Worm (Caenorhabditis elegans) whole organism, late embryonic: ENCODE data around the gene F31D5.1.

Experiments used
- F13H6.1 ChIP-seq: sonication (generic microtip); optimal IDR thresholded peaks from 2 replicates; lab custom pipeline; 2016; ENCODE audit warnings: missing genetic modification characterization, missing compliant biosample characterization
- K02D7.2 ChIP-seq: sonication (generic microtip); optimal IDR thresholded peaks from 2 replicates; lab custom pipeline; 2017; ENCODE audit warnings: mild to moderate bottlenecking, missing genetic modification characterization, missing compliant biosample characterization
- ahr-1 ChIP-seq: sonication (generic microtip); optimal IDR thresholded peaks from 2 replicates; lab custom pipeline; 2016; ENCODE audit warnings: missing genetic modification characterization, missing compliant biosample characterization
- ceh-14 ChIP-seq: sonication (generic microtip); optimal IDR thresholded peaks from 2 replicates; lab custom pipeline; 2016; ENCODE audit warnings: missing genotype, missing genetic modification characterization, missing compliant biosample characterization
- ceh-18 ChIP-seq: sonication (generic microtip); optimal IDR thresholded peaks from 2 replicates; lab custom pipeline; 2016; ENCODE audit warnings: missing genetic modification characterization, missing compliant biosample characterization
- ceh-2 ChIP-seq: sonication (generic microtip); optimal IDR thresholded peaks from 2 replicates; lab custom pipeline; 2016; ENCODE audit warnings: missing genotype, missing genetic modification characterization, missing compliant biosample characterization
- ceh-30 ChIP-seq: fragments of 150-350 bp; optimal IDR thresholded peaks from 2 replicates; lab custom pipeline; 2014; ENCODE audit warnings: missing biosample characterization, missing genetic modification characterization
- ceh-45 ChIP-seq: fragments of 200-800 bp; sonication (Bioruptor generic); IDR thresholded peaks from 2 replicates; pipeline ENCODE4 v1.3.6; 2022; ENCODE audit warnings: missing genetic modification reagents, missing genetic modification characterization, missing compliant biosample characterization
- ceh-48 ChIP-seq: sonication (generic microtip); optimal IDR thresholded peaks from 2 replicates; lab custom pipeline; 2016; ENCODE audit warnings: missing genetic modification characterization, inconsistent platforms, missing compliant biosample characterization
- dmd-4 ChIP-seq: sonication (generic microtip); optimal IDR thresholded peaks from 2 replicates; lab custom pipeline; 2016; ENCODE audit warnings: borderline replicate concordance, missing genetic modification characterization, missing compliant biosample characterization
- dve-1 ChIP-seq: sonication (generic microtip); optimal IDR thresholded peaks from 2 replicates; lab custom pipeline; 2017; ENCODE audit warnings: antibody characterized with exemption, mild to moderate bottlenecking, missing genetic modification characterization, missing compliant biosample characterization
- elt-4 ChIP-seq: sonication (generic microtip); optimal IDR thresholded peaks from 2 replicates; lab custom pipeline; 2016; ENCODE audit warnings: missing genetic modification characterization, missing compliant biosample characterization
- eyg-1 ChIP-seq: sonication (generic microtip); optimal IDR thresholded peaks from 2 replicates; lab custom pipeline; 2016; ENCODE audit warnings: missing genotype, missing genetic modification characterization, missing compliant biosample characterization
- fkh-10 ChIP-seq: fragments of 150-350 bp; optimal IDR thresholded peaks from 2 replicates; lab custom pipeline; 2014; ENCODE audit warnings: missing biosample characterization, missing genetic modification reagents, missing genetic modification characterization
- gmeb-2 ChIP-seq: sonication (generic microtip); optimal IDR thresholded peaks from 2 replicates; lab custom pipeline; 2016; ENCODE audit warnings: missing genetic modification characterization, inconsistent platforms, missing compliant biosample characterization
- hlh-6 ChIP-seq: sonication (generic microtip); optimal IDR thresholded peaks from 2 replicates; lab custom pipeline; 2016; ENCODE audit warnings: missing genotype, missing genetic modification characterization, missing compliant biosample characterization
- hlh-8 ChIP-seq: sonication (generic microtip); optimal IDR thresholded peaks from 2 replicates; lab custom pipeline; 2016; ENCODE audit warnings: missing genotype, missing genetic modification characterization, missing compliant biosample characterization
- lim-6 ChIP-seq: sonication (generic microtip); optimal IDR thresholded peaks from 2 replicates; lab custom pipeline; 2016; ENCODE audit warnings: missing genetic modification characterization, missing compliant biosample characterization
- lin-11 ChIP-seq: fragments of 200-800 bp; sonication (Bioruptor generic); optimal IDR thresholded peaks from 2 replicates; lab custom pipeline; 2018; ENCODE audit warnings: mild to moderate bottlenecking, missing genetic modification characterization, missing compliant biosample characterization
- madf-2 ChIP-seq: sonication (generic microtip); optimal IDR thresholded peaks from 2 replicates; lab custom pipeline; 2017; ENCODE audit warnings: missing genetic modification characterization, missing compliant biosample characterization
- mec-3 ChIP-seq: sonication (generic microtip); optimal IDR thresholded peaks from 2 replicates; lab custom pipeline; 2016; ENCODE audit warnings: borderline replicate concordance, missing genetic modification characterization, missing compliant biosample characterization
- nhr-11 ChIP-seq: fragments of 150-350 bp; optimal IDR thresholded peaks from 2 replicates; lab custom pipeline; 2014; ENCODE audit warnings: missing biosample characterization, missing genetic modification characterization
- nhr-232 ChIP-seq: sonication (generic microtip); optimal IDR thresholded peaks from 2 replicates; lab custom pipeline; 2016; ENCODE audit warnings: missing genetic modification characterization, missing compliant biosample characterization
- pat-9 ChIP-seq: fragments of 200-800 bp; sonication (Bioruptor generic); optimal IDR thresholded peaks from 2 replicates; lab custom pipeline; 2018; ENCODE audit warnings: mild to moderate bottlenecking, missing genetic modification characterization, moderate library complexity, missing compliant biosample characterization
- pax-1 ChIP-seq: fragments of 150-350 bp; optimal IDR thresholded peaks from 2 replicates; lab custom pipeline; 2014; ENCODE audit warnings: missing biosample characterization, missing genetic modification characterization
- pha-2 ChIP-seq: sonication (generic microtip); optimal IDR thresholded peaks from 2 replicates; lab custom pipeline; 2017; ENCODE audit warnings: mild to moderate bottlenecking, missing genetic modification characterization, missing compliant biosample characterization
- pqm-1 ChIP-seq: sonication (generic microtip); optimal IDR thresholded peaks from 2 replicates; lab custom pipeline; 2016; ENCODE audit warnings: missing genetic modification characterization, missing compliant biosample characterization
- pros-1 ChIP-seq: fragments of 150-350 bp; optimal IDR thresholded peaks from 2 replicates; lab custom pipeline; 2014; ENCODE audit warnings: missing biosample characterization, missing genetic modification reagents, missing genetic modification characterization
- ref-2 ChIP-seq: sonication (generic microtip); optimal IDR thresholded peaks from 2 replicates; lab custom pipeline; 2016; ENCODE audit warnings: missing genetic modification characterization, missing compliant biosample characterization
- rnt-1 ChIP-seq: sonication (generic microtip); optimal IDR thresholded peaks from 2 replicates; lab custom pipeline; 2016; ENCODE audit warnings: missing genetic modification characterization, missing compliant biosample characterization
- sdc-2 ChIP-seq: sonication (generic microtip); optimal IDR thresholded peaks from 2 replicates; lab custom pipeline; 2016; ENCODE audit warnings: missing genotype, missing genetic modification characterization, missing compliant biosample characterization
- sox-4 ChIP-seq: sonication (generic microtip); optimal IDR thresholded peaks from 2 replicates; lab custom pipeline; 2017; ENCODE audit warnings: mild to moderate bottlenecking, missing genetic modification characterization, inconsistent platforms, missing compliant biosample characterization
- tbx-2 ChIP-seq: sonication (generic microtip); optimal IDR thresholded peaks from 2 replicates; lab custom pipeline; 2016; ENCODE audit warnings: missing genetic modification characterization, missing compliant biosample characterization
- tbx-7 ChIP-seq: sonication (generic microtip); optimal IDR thresholded peaks from 2 replicates; lab custom pipeline; 2016; ENCODE audit warnings: missing genotype, missing genetic modification characterization, missing compliant biosample characterization
- ttx-3 ChIP-seq: sonication (generic microtip); optimal IDR thresholded peaks from 2 replicates; lab custom pipeline; 2016; ENCODE audit warnings: missing genetic modification reagents, missing genetic modification characterization, missing compliant biosample characterization
- unc-3 ChIP-seq, 2 experiments: fragments of 200-800 bp in 1 of 2; sonication (Bioruptor generic) in 1 of 2; sonication (generic microtip) in 1 of 2; conservative IDR thresholded peaks in 1 of 2; optimal IDR thresholded peaks in 1 of 2; 2 replicates each; pipeline versions ENCODE4 v1.3.6 to Lab custom; 2016 to 2022; ENCODE audit warnings: missing compliant biosample characterization in 2 of 2, missing genetic modification characterization in 2 of 2, missing genetic modification reagents in 1 of 2
- unc-42 ChIP-seq: sonication (generic microtip); optimal IDR thresholded peaks from 2 replicates; lab custom pipeline; 2016; ENCODE audit warnings: missing genotype, missing genetic modification characterization, missing compliant biosample characterization
- zip-5 ChIP-seq: sonication (generic microtip); optimal IDR thresholded peaks from 2 replicates; lab custom pipeline; 2016; ENCODE audit warnings: missing genetic modification characterization, missing compliant biosample characterization

The F31D5.1 gene

DNA sequence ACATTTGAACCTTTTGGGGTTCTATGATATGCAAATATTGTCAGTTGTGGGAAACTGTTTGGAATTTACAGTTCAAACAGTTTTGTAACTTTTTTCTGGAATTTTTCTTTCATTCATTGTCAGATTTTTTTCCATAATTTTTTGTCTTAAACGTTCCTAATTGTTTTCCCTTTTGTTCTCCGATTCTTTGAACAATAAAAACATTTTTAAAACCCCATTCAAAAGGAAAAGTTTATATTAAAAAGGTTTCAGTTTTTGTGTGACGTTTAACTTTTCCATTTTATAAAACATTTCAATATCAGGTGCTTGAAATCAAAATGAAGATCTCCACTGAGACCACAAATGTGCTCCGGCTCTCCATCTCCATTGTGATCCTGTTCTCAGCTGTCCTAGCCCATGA, at the start of gene F31D5.1:
F31D5.1 (plus strand) TSS at position 301 of the 400 bp plus-strand sequence.
- TF ChIP-seq F13H6.1 (tag; lab: Kevin White, UChicago): no peak
- TF ChIP-seq ahr-1: no peak
- TF ChIP-seq ceh-2 (tag; lab: Kevin White, UChicago): no peak
- TF ChIP-seq ceh-30: no peak
- no peak for TF ChIP-seq ceh-48 (tag; lab: Kevin White, UChicago)
- no peak for TF ChIP-seq hlh-8 (tag; lab: Kevin White, UChicago)
- TF ChIP-seq ttx-3 (tag; lab: Kevin White, UChicago): no peak
- TF ChIP-seq elt-4 (tag; lab: Kevin White, UChicago): no peak
- TF ChIP-seq sox-4 (tag; lab: Kevin White, UChicago): no peak
- no peak for TF ChIP-seq rnt-1 (tag; lab: Kevin White, UChicago)
- TF ChIP-seq nhr-232: no peak
- TF ChIP-seq gmeb-2: no peak
- no peak for TF ChIP-seq pros-1 (tag; lab: Kevin White, UChicago)
- TF ChIP-seq madf-2 (tag; lab: Kevin White, UChicago): no peak
- TF ChIP-seq eyg-1 (tag; lab: Kevin White, UChicago): no peak
- TF ChIP-seq tbx-7: no peak
- no peak for TF ChIP-seq sdc-2

ce11 chrII:4170508-4170907, 48.7 kb upstream of the F31D5.1 start, which contains the start of gene R03H10.5:
R03H10.5 (minus strand) TSS chrII:4170608.
- TF ChIP-seq dve-1 (no peak), elt-4 (tag; lab: Kevin White, UChicago) (no peak), nhr-11 (no peak), mec-3 (tag; lab: Kevin White, UChicago) (no peak), hlh-8 (tag; lab: Kevin White, UChicago) (no peak), unc-42 (tag; lab: Kevin White, UChicago) (no peak), unc-3 (GFP tag; conservative IDR thresholded peaks at IDR 0.05; lab: Robert Waterston, UW) (no peak), unc-3 (tag; optimal IDR thresholded peaks at IDR 0.05; lab: Kevin White, UChicago) (no peak), tbx-2 (tag; lab: Kevin White, UChicago) (no peak), ceh-45 (GFP tag; lab: Robert Waterston, UW) (no peak), fkh-10 (GFP tag; lab: Kevin White, UChicago) (no peak)

- no peak for TF ChIP-seq K02D7.2
- TF ChIP-seq tbx-2 (tag; lab: Kevin White, UChicago): no peak
- TF ChIP-seq madf-2 (tag; lab: Kevin White, UChicago): no peak
These were observed 45.8 kb upstream of the F31D5.1 start, which contains the start of gene R03H10.6 for ce11 chrII:4173398-4173797. R03H10.6 (minus strand) TSS chrII:4173498.

DNA sequence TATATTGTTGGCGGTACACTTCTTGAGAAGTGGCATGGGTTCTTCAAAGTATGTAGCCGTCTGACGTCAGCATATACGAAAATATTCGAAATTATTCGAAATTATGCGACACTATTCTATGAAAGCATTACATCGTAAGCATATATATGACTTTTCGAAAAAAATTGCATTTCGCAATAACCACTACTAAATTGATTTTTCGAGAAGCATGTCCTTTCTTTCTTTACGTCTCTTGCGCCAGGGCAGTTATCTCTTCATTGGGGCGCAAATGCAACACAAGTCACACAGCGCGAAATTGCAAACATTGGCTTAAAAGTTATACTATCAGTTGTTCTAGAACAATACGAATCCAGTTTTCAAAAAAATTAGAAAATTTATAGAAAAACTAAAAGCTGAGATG, 45.3 kb upstream of the F31D5.1 start:
- no peak for TF ChIP-seq lim-6 (tag; lab: Kevin White, UChicago)
- no peak for TF ChIP-seq zip-5 (tag; lab: Kevin White, UChicago)
- TF ChIP-seq pat-9 (tag; lab: Kevin White, UChicago): no peak
- no peak for TF ChIP-seq hlh-6 (tag; lab: Kevin White, UChicago)
- TF ChIP-seq F13H6.1 (tag; lab: Kevin White, UChicago): no peak
- TF ChIP-seq ref-2: no peak
- no peak for TF ChIP-seq ceh-2 (tag; lab: Kevin White, UChicago)

DNA sequence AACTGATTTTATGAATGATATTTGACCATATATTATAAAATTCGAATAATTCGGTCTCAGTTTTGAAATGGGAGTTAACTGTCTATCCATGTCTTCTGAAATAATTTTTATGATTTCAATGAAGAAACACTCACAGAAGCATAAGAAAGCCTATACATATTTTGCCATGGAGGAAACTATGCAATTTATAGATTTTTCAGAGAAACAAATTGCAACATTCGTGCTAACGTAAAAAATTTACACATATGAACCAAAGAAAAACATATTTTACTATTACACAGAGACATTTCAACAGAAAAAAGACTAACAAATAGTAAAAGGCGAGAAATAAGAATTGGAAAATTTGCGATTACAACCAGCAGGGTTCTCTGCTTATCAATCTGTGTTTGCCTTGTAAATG, 40.3 kb upstream of the F31D5.1 start, which contains the start of gene R03H10.7:
R03H10.7 (minus strand) TSS at position 101 of the 400 bp plus-strand sequence.
- TF ChIP-seq rnt-1 (tag; lab: Kevin White, UChicago) (no peak), dmd-4 (tag; lab: Kevin White, UChicago) (no peak)

DNA sequence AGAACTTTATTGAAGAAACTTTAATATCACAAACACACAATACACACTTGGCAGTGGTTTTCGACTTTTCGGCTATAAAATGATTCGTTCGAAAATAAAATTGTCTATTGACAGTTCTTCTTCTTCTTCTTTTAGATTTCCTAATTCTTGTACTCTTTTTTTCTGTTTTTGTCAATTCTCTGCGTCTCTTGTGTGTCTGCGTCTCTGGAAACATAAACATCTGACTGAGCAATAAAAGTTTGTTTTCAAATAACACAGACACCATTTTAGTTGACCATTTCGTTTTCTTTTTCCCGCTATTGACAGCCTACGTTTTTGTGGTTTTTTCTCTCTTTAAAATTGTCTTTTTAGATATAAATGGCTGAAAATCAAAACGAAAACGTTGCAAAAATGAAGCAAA, 39.3 kb upstream of the F31D5.1 start, which contains the start of gene R03H10.1:
R03H10.1 (plus strand) TSS at position 352 of the 400 bp plus-strand sequence.
- no peak for TF ChIP-seq ceh-14 (tag; lab: Kevin White, UChicago)
- no peak for TF ChIP-seq elt-4 (tag; lab: Kevin White, UChicago)
- TF ChIP-seq pax-1 (tag; lab: Kevin White, UChicago): no peak
- TF ChIP-seq hlh-8 (tag; lab: Kevin White, UChicago): no peak
- TF ChIP-seq lim-6 (tag; lab: Kevin White, UChicago): no peak
- no peak for TF ChIP-seq lin-11 (tag; lab: Kevin White, UChicago)
- TF ChIP-seq ceh-18 (tag; lab: Kevin White, UChicago): no peak
- TF ChIP-seq unc-3 (GFP tag; conservative IDR thresholded peaks at IDR 0.05; lab: Robert Waterston, UW): no peak
- no peak for TF ChIP-seq unc-3 (tag; optimal IDR thresholded peaks at IDR 0.05; lab: Kevin White, UChicago)
- no peak for TF ChIP-seq pha-2 (tag; lab: Kevin White, UChicago)
- no peak for TF ChIP-seq ref-2
- TF ChIP-seq pqm-1 (tag; lab: Kevin White, UChicago): no peak
- no peak for TF ChIP-seq ceh-2 (tag; lab: Kevin White, UChicago)
- TF ChIP-seq mec-3 (tag; lab: Kevin White, UChicago): no peak
- TF ChIP-seq, all 69 proteins: peak for 0
